Worm (Caenorhabditis elegans) whole organism, L1 larva: ENCODE measurements around the gene C55A6.1.

ENCODE experiments used
- C16A3.4 ChIP-seq: fragments of 150-350 bp; optimal IDR thresholded peaks from 2 replicates; lab custom pipeline; 2014; ENCODE audit warnings: missing biosample characterization, missing genetic modification characterization
- F16B12.6 ChIP-seq: fragments of 150-350 bp; optimal IDR thresholded peaks from 2 replicates; lab custom pipeline; 2014; ENCODE audit warnings: missing biosample characterization, missing genetic modification characterization
- aly-2 ChIP-seq: fragments of 150-350 bp; optimal IDR thresholded peaks from 2 replicates; lab custom pipeline; 2014; ENCODE audit warnings: missing biosample characterization, missing genetic modification characterization
- ama-1 ChIP-seq: fragments of 150-350 bp; optimal IDR thresholded peaks from 2 replicates; lab custom pipeline; 2014
- blmp-1 ChIP-seq: fragments of 150-350 bp; optimal IDR thresholded peaks from 2 replicates; lab custom pipeline; 2014; ENCODE audit warnings: missing biosample characterization, missing genetic modification characterization
- ceh-63 ChIP-seq: fragments of 200-800 bp; sonication (Bioruptor generic); optimal IDR thresholded peaks from 2 replicates; lab custom pipeline; 2018; ENCODE audit warnings: mild to moderate bottlenecking, missing genetic modification characterization, missing compliant biosample characterization
- ceh-8 ChIP-seq: fragments of 200-800 bp; sonication (Bioruptor generic); optimal IDR thresholded peaks from 2 replicates; lab custom pipeline; 2018; ENCODE audit warnings: mild to moderate bottlenecking, missing genetic modification characterization, moderate library complexity, missing compliant biosample characterization
- ceh-82 ChIP-seq, 3 experiments: fragments of 150-350 bp in 1 of 3; sonication (generic microtip) in 2 of 3; optimal IDR thresholded peaks; 2 replicates each; lab custom pipeline; 2014 to 2017; ENCODE audit warnings: missing biosample characterization in 3 of 3, missing genetic modification characterization in 3 of 3
- ceh-88 ChIP-seq: fragments of 200-800 bp; sonication (Bioruptor generic); IDR thresholded peaks from 2 replicates; pipeline ENCODE4 v1.3.6; 2022; ENCODE audit warnings: missing genetic modification characterization, missing compliant biosample characterization
- ces-1 ChIP-seq: fragments of 150-350 bp; optimal IDR thresholded peaks from 2 replicates; lab custom pipeline; 2014; ENCODE audit warnings: missing biosample characterization, missing genetic modification reagents, missing genetic modification characterization
- dsc-1 ChIP-seq: sonication (generic microtip); optimal IDR thresholded peaks from 2 replicates; lab custom pipeline; 2016; ENCODE audit warnings: mild to moderate bottlenecking, missing genetic modification characterization, missing compliant biosample characterization
- efl-1 ChIP-seq, 4 experiments: fragments of 150-350 bp; optimal IDR thresholded peaks in 3 of 4; peaks in 1 of 4; 1 replicate in 1 of 4; 2 replicates in 3 of 4; lab custom pipeline; 2014; ENCODE audit warnings: missing biosample characterization in 2 of 4, missing genetic modification characterization in 2 of 4, missing genetic modification reagents in 2 of 4
- efl-3 ChIP-seq: fragments of 200-800 bp; sonication (Bioruptor generic); optimal IDR thresholded peaks from 2 replicates; lab custom pipeline; 2018; ENCODE audit warnings: mild to moderate bottlenecking, missing genetic modification characterization, missing compliant biosample characterization
- egl-13 ChIP-seq: sonication (generic microtip); optimal IDR thresholded peaks from 2 replicates; lab custom pipeline; 2016; ENCODE audit warnings: missing genotype, missing genetic modification reagents, missing genetic modification characterization, missing compliant biosample characterization
- egl-27 ChIP-seq, 2 experiments: fragments of 150-350 bp in 1 of 2; sonication (generic microtip); optimal IDR thresholded peaks; 3 replicates each; lab custom pipeline; 2017 to 2018; ENCODE audit warnings: missing biosample characterization in 2 of 2, missing genetic modification characterization in 2 of 2, missing genetic modification reagents in 2 of 2
- elt-2 ChIP-seq: sonication (generic microtip); optimal IDR thresholded peaks from 2 replicates; lab custom pipeline; 2016; ENCODE audit warnings: missing genetic modification characterization, mild to moderate bottlenecking, inconsistent platforms, missing compliant biosample characterization, missing genetic modification reagents
- elt-3 ChIP-seq, 6 experiments: fragments of 150-350 bp in 1 of 6; sonication (generic microtip); optimal IDR thresholded peaks; 2 replicates each; lab custom pipeline; 2017 to 2018; ENCODE audit warnings: missing biosample characterization in 6 of 6, missing genetic modification characterization in 6 of 6, inconsistent platforms in 1 of 6
- ets-5 ChIP-seq: fragments of 200-800 bp; sonication (Bioruptor generic); IDR thresholded peaks from 2 replicates; pipeline ENCODE4 v1.3.6; 2022; ENCODE audit warnings: missing genetic modification characterization, missing compliant biosample characterization
- fkh-10 ChIP-seq: sonication (generic microtip); optimal IDR thresholded peaks from 2 replicates; lab custom pipeline; 2017; ENCODE audit warnings: missing biosample characterization, missing genetic modification reagents, missing genetic modification characterization
- fkh-8 ChIP-seq: sonication (generic microtip); optimal IDR thresholded peaks from 2 replicates; lab custom pipeline; 2016; ENCODE audit warnings: mild to moderate bottlenecking, missing genetic modification characterization, missing compliant biosample characterization
- hlh-17 ChIP-seq: fragments of 200-800 bp; sonication (Bioruptor generic); optimal IDR thresholded peaks from 2 replicates; lab custom pipeline; 2018; ENCODE audit warnings: missing genetic modification characterization, mild to moderate bottlenecking, missing compliant biosample characterization, moderate library complexity, borderline replicate concordance
- hpl-2 ChIP-seq: fragments of 150-350 bp; optimal IDR thresholded peaks from 2 replicates; lab custom pipeline; 2014; ENCODE audit warnings: missing biosample characterization, missing genetic modification reagents, missing genetic modification characterization
- isw-1 ChIP-seq: fragments of 200-800 bp; sonication (Bioruptor generic); IDR thresholded peaks from 2 replicates; pipeline ENCODE4 v1.3.6; 2022; ENCODE audit warnings: missing genetic modification characterization, missing compliant biosample characterization
- jun-1 ChIP-seq: fragments of 150-350 bp; optimal IDR thresholded peaks from 2 replicates; lab custom pipeline; 2014; ENCODE audit warnings: missing biosample characterization, missing genetic modification reagents, missing genetic modification characterization
- lin-14 ChIP-seq: fragments of 200-800 bp; sonication (Bioruptor generic); optimal IDR thresholded peaks from 2 replicates; lab custom pipeline; 2018; ENCODE audit warnings: mild to moderate bottlenecking, missing genetic modification characterization, moderate library complexity, missing compliant biosample characterization
- lir-3 ChIP-seq: sonication (generic microtip); optimal IDR thresholded peaks from 2 replicates; lab custom pipeline; 2016; ENCODE audit warnings: mild to moderate bottlenecking, missing genetic modification characterization, moderate library complexity, missing compliant biosample characterization; ENCODE audit not compliant: poor library complexity
- lsy-2 ChIP-seq, 2 experiments: fragments of 150-350 bp; optimal IDR thresholded peaks; 2 replicates each; lab custom pipeline; 2014; ENCODE audit warnings: missing biosample characterization in 2 of 2, missing genetic modification characterization in 2 of 2
- mdl-1 ChIP-seq, 2 experiments: fragments of 150-350 bp; optimal IDR thresholded peaks; 2 replicates each; lab custom pipeline; 2014 to 2017; ENCODE audit warnings: missing biosample characterization in 2 of 2, missing genetic modification characterization in 2 of 2, inconsistent platforms in 1 of 2
- mep-1 ChIP-seq: fragments of 150-350 bp; optimal IDR thresholded peaks from 2 replicates; lab custom pipeline; 2014; ENCODE audit warnings: missing biosample characterization, missing genetic modification characterization
- nhr-19 ChIP-seq: fragments of 200-800 bp; sonication (Bioruptor generic); conservative IDR thresholded peaks from 2 replicates; pipeline ENCODE4 v1.3.6; 2022; ENCODE audit warnings: missing genetic modification characterization, missing compliant biosample characterization
- nhr-20 ChIP-seq: sonication (generic microtip); optimal IDR thresholded peaks from 2 replicates; lab custom pipeline; 2016; ENCODE audit warnings: mild to moderate bottlenecking, missing genetic modification characterization, missing compliant biosample characterization
- nhr-237 ChIP-seq: fragments of 150-350 bp; optimal IDR thresholded peaks from 2 replicates; lab custom pipeline; 2014; ENCODE audit warnings: missing biosample characterization, missing genetic modification characterization
- nhr-71 ChIP-seq: sonication (generic microtip); optimal IDR thresholded peaks from 2 replicates; lab custom pipeline; 2016; ENCODE audit warnings: mild to moderate bottlenecking, missing genetic modification characterization, moderate library complexity, missing compliant biosample characterization
- nhr-85 ChIP-seq: sonication (generic microtip); peaks from one replicate; lab custom pipeline; 2016; ENCODE audit warnings: missing genetic modification characterization, inconsistent platforms, missing compliant biosample characterization
- nhr-90 ChIP-seq: sonication (generic microtip); optimal IDR thresholded peaks from 2 replicates; lab custom pipeline; 2016; ENCODE audit warnings: mild to moderate bottlenecking, missing genetic modification characterization, missing compliant biosample characterization; ENCODE audit not compliant: poor library complexity
- pag-3 ChIP-seq: sonication (generic microtip); optimal IDR thresholded peaks from 2 replicates; lab custom pipeline; 2017; ENCODE audit warnings: missing genetic modification characterization, mild to moderate bottlenecking, missing compliant biosample characterization, antibody characterized with exemption, borderline replicate concordance; ENCODE audit not compliant: insufficient read depth
- rnt-1 ChIP-seq: sonication (generic microtip); optimal IDR thresholded peaks from 2 replicates; lab custom pipeline; 2016; ENCODE audit warnings: mild to moderate bottlenecking, missing genetic modification characterization, moderate library complexity, missing compliant biosample characterization
- snpc-4 ChIP-seq: fragments of 150-350 bp; optimal IDR thresholded peaks from 2 replicates; lab custom pipeline; 2014; ENCODE audit warnings: missing biosample characterization, missing genetic modification characterization
- snu-23 ChIP-seq: sonication (generic microtip); optimal IDR thresholded peaks from 2 replicates; lab custom pipeline; 2016; ENCODE audit warnings: missing genetic modification characterization, missing compliant biosample characterization
- tlp-1 ChIP-seq: fragments of 150-350 bp; optimal IDR thresholded peaks from 2 replicates; lab custom pipeline; 2014; ENCODE audit warnings: missing biosample characterization, missing genetic modification characterization
- unc-62 ChIP-seq: fragments of 150-350 bp; optimal IDR thresholded peaks from 2 replicates; lab custom pipeline; 2014; ENCODE audit warnings: missing biosample characterization, missing genetic modification reagents, missing genetic modification characterization
- vab-15 ChIP-seq: sonication (generic microtip); optimal IDR thresholded peaks from 2 replicates; lab custom pipeline; 2017; ENCODE audit warnings: missing genotype, mild to moderate bottlenecking, missing genetic modification characterization, missing compliant biosample characterization
- xbp-1 ChIP-seq: sonication (generic microtip); optimal IDR thresholded peaks from 2 replicates; lab custom pipeline; 2016; ENCODE audit warnings: missing genetic modification characterization, missing compliant biosample characterization
- ztf-11 ChIP-seq, 2 experiments: sonication (generic microtip); optimal IDR thresholded peaks; 2 replicates each; lab custom pipeline; 2016 to 2017; ENCODE audit warnings: missing genetic modification characterization in 2 of 2, missing biosample characterization in 1 of 2, missing compliant biosample characterization in 1 of 2

Gene C55A6.1

ce11 chrV:11548914-11549406 is 44.2 kb upstream of the C55A6.1 start, which contains the start of the genes F38B7.17 and F38B7.3 (continued):
- TF ChIP-seq nhr-71 (tag; lab: Kevin White, UChicago) (peak; percentile 84), nhr-19 (GFP tag; lab: Robert Waterston, UW) (peak; percentile 19; the same call in 1 of the 2 replicates), xbp-1 (peak; percentile 61), ztf-11 (tag; optimal IDR thresholded peaks at IDR 0.05; lab: Kevin White, UChicago) (peak in 1 of 2 experiments; percentile 2), mep-1 (peak; percentile 80), F16B12.6 (tag; lab: Kevin White, UChicago) (no peak), nhr-237 (tag; lab: Kevin White, UChicago) (no peak), ama-1 (lab: Kevin White, UChicago) (no peak), elt-2 (tag; lab: Kevin White, UChicago) (peak; percentile 66)

ce11 chrV:11546795-11547194 is 42.0 kb upstream of the C55A6.1 start, which contains the start of gene F38B7.11:
F38B7.11 (plus strand) TSS chrV:11547095.
- TF ChIP-seq isw-1, result no peak
- peak; percentile 30 for TF ChIP-seq fkh-8 (tag; lab: Kevin White, UChicago)

ce11 chrV:11545227-11545626 is 40.5 kb upstream of the C55A6.1 start, which contains the start of gene F38B7.10:
F38B7.10 (plus strand) TSS chrV:11545527.
- TF ChIP-seq ets-5 (GFP tag; lab: Robert Waterston, UW) (no peak), fkh-8 (tag; lab: Kevin White, UChicago) (peak; percentile 24), mdl-1 (tag; optimal IDR thresholded peaks at IDR 0.05; lab: Kevin White, UChicago) (no peak), rnt-1 (tag; lab: Kevin White, UChicago) (no peak), nhr-85 (tag; lab: Kevin White, UChicago) (peak; percentile 48)

ce11 chrV:11543564-11543963 is 38.8 kb upstream of the C55A6.1 start, which contains the start of gene F38B7.2:
F38B7.2 (plus strand) TSS chrV:11543963.
- TF ChIP-seq ces-1 (GFP tag; lab: Kevin White, UChicago) (no peak), egl-27 (tag; optimal IDR thresholded peaks at IDR 0.05; lab: Kevin White, UChicago) (no peak), xbp-1 (no peak), nhr-20 (tag; lab: Kevin White, UChicago) (peak; percentile 11), dsc-1 (tag; lab: Kevin White, UChicago) (no peak), vab-15 (tag; lab: Kevin White, UChicago) (no peak), lir-3 (tag; lab: Kevin White, UChicago) (no peak), aly-2 (tag; lab: Kevin White, UChicago) (no peak), ztf-11 (tag; optimal IDR thresholded peaks at IDR 0.05; lab: Kevin White, UChicago) (no peak), ceh-8 (GFP tag; lab: Kevin White, UChicago) (no peak), unc-62 (GFP tag; lab: Kevin White, UChicago) (no peak), ceh-82 (tag; optimal IDR thresholded peaks at IDR 0.05; lab: Kevin White, UChicago) (no peak), hpl-2 (no peak), lin-14 (GFP tag; lab: Kevin White, UChicago) (peak; percentile 23), elt-2 (tag; lab: Kevin White, UChicago) (no peak), snu-23 (GFP tag; lab: Kevin White, UChicago) (no peak), snpc-4 (tag; lab: Kevin White, UChicago) (no peak), nhr-90 (tag; lab: Kevin White, UChicago) (peak; percentile 2), ceh-88 (GFP tag; lab: Robert Waterston, UW) (no peak), C16A3.4 (tag; lab: Kevin White, UChicago) (no peak), fkh-10 (GFP tag; lab: Kevin White, UChicago) (no peak), ceh-63 (GFP tag; lab: Kevin White, UChicago) (no peak), fkh-8 (tag; lab: Kevin White, UChicago) (no peak), blmp-1 (tag; lab: Kevin White, UChicago) (peak; percentile 44), egl-13 (tag; lab: Kevin White, UChicago) (no peak), tlp-1 (no peak), nhr-237 (tag; lab: Kevin White, UChicago) (no peak), nhr-71 (tag; lab: Kevin White, UChicago) (peak; percentile 30), efl-1 (optimal IDR thresholded peaks at IDR 0.05; lab: Kevin White, UChicago) (no peak), efl-1 (GFP tag; optimal IDR thresholded peaks at IDR 0.05 in 1 of 2; lab: Kevin White, UChicago) (peak in 1 of 2 experiments; percentile 89), pag-3 (tag; lab: Kevin White, UChicago) (no peak), lsy-2 (tag; optimal IDR thresholded peaks at IDR 0.05; lab: Kevin White, UChicago) (no peak), elt-3 (tag; optimal IDR thresholded peaks at IDR 0.05; lab: Kevin White, UChicago) (peak in 4 of 6 experiments; percentile 25 to 48 (median 42)), nhr-85 (tag; lab: Kevin White, UChicago) (peak; percentile 90), efl-3 (no peak), jun-1 (tag; lab: Kevin White, UChicago) (no peak), hlh-17 (no peak)
